Worm (Caenorhabditis elegans): ENCODE data around the gene F54A3.2.

- TF ChIP-seq hlh-30 (tag; optimal IDR thresholded peaks at IDR 0.05; ENCODE audit: insufficient read depth) (no peak), ceh-19 (GFP tag; optimal IDR thresholded peaks at IDR 0.05) (no peak), nhr-11 (tag; optimal IDR thresholded peaks at IDR 0.05) (no peak), sox-2 (GFP tag; IDR thresholded peaks at IDR 0.05) (no peak), sox-4 (tag; optimal IDR thresholded peaks at IDR 0.05) (no peak), odd-2 (tag; optimal IDR thresholded peaks at IDR 0.05) (no peak), hlh-8 (tag; optimal IDR thresholded peaks at IDR 0.05) (no peak), pag-3 (tag; optimal IDR thresholded peaks at IDR 0.05; ENCODE audit: borderline replicate concordance) (no peak), unc-86 (tag; optimal IDR thresholded peaks at IDR 0.05) (no peak)
Observed at ce11 chrII:2302330-2302729, 58.9 kb downstream of the F54A3.2 start, which contains the start of gene B0281.6.
